Fruit fly (Drosophila melanogaster) whole organism, embryonic: ENCODE measurements around the gene CG16984.
A peak's percentile ranks its signal among the peaks of the same experiment; 100 is the strongest.

ENCODE experiments used
- Awh ChIP-seq: fragments of 200-800 bp; sonication (Bioruptor generic); IDR thresholded peaks from 2 replicates; pipeline ENCODE4, ENCODE4 v1.3.6; 2022; ENCODE audit warnings: missing biosample characterization, missing genetic modification characterization
- CG12104 ChIP-seq: fragments of 200-800 bp; sonication (Bioruptor generic); optimal IDR thresholded peaks from 3 replicates; lab custom pipeline; 2016; ENCODE audit warnings: missing biosample characterization, missing genetic modification characterization
- CG1233 ChIP-seq: fragments of 200-800 bp; sonication (Bioruptor generic); optimal IDR thresholded peaks from 4 replicates; lab custom pipeline; 2018; ENCODE audit warnings: missing biosample characterization, mild to moderate bottlenecking, missing genetic modification characterization
- CG15073 ChIP-seq: fragments of 200-800 bp; sonication (Bioruptor generic); optimal IDR thresholded peaks from 2 replicates; lab custom pipeline; 2016; ENCODE audit warnings: missing biosample characterization, missing genetic modification characterization
- CG15269 ChIP-seq: fragments of 200-800 bp; sonication (Bioruptor generic); optimal IDR thresholded peaks from 2 replicates; lab custom pipeline; 2018; ENCODE audit warnings: missing biosample characterization, mild to moderate bottlenecking, missing genetic modification characterization, moderate library complexity
- CG1529 ChIP-seq: fragments of 200-800 bp; sonication (Bioruptor generic); optimal IDR thresholded peaks from 3 replicates; lab custom pipeline; 2018; ENCODE audit warnings: missing biosample characterization, missing genetic modification characterization
- CG1602 ChIP-seq: fragments of 200-800 bp; sonication (Bioruptor generic); optimal IDR thresholded peaks from 3 replicates; lab custom pipeline; 2016; ENCODE audit warnings: missing biosample characterization, missing genetic modification characterization
- CG1603 ChIP-seq: fragments of 200-800 bp; sonication (Bioruptor generic); optimal IDR thresholded peaks from 2 replicates; lab custom pipeline; 2019; ENCODE audit warnings: missing biosample characterization, mild to moderate bottlenecking, missing genetic modification characterization, moderate library complexity
- CG16779 ChIP-seq: fragments of 200-800 bp; sonication (Bioruptor generic); IDR thresholded peaks from 2 replicates; pipeline ENCODE4 v1.3.6; 2022; ENCODE audit warnings: missing biosample characterization, missing genetic modification characterization
- CG16863 ChIP-seq: fragments of 200-800 bp; sonication (Bioruptor generic); optimal IDR thresholded peaks from 3 replicates; lab custom pipeline; 2016; ENCODE audit warnings: missing biosample characterization, missing genetic modification characterization
- CG17568 ChIP-seq: fragments of 200-800 bp; sonication (Bioruptor generic); optimal IDR thresholded peaks from 2 replicates; lab custom pipeline; 2018; ENCODE audit warnings: missing biosample characterization, mild to moderate bottlenecking, missing genetic modification characterization, moderate library complexity
- CG1792 ChIP-seq: fragments of 200-800 bp; sonication (Bioruptor generic); optimal IDR thresholded peaks from 2 replicates; lab custom pipeline; 2016; ENCODE audit warnings: missing biosample characterization, missing genetic modification characterization
- CG18262 ChIP-seq: fragments of 200-800 bp; optimal IDR thresholded peaks from 3 replicates; lab custom pipeline; 2019; ENCODE audit warnings: missing biosample characterization, mild to moderate bottlenecking, missing genetic modification characterization, moderate library complexity
- CG2116 ChIP-seq: fragments of 200-800 bp; sonication (Bioruptor generic); optimal IDR thresholded peaks from 3 replicates; lab custom pipeline; 2018; ENCODE audit warnings: missing biosample characterization, mild to moderate bottlenecking, missing genetic modification characterization
- CG2678 ChIP-seq: fragments of 200-800 bp; sonication (Bioruptor generic); optimal IDR thresholded peaks from 3 replicates; lab custom pipeline; 2019; ENCODE audit warnings: missing biosample characterization, mild to moderate bottlenecking, missing genetic modification characterization, moderate library complexity
- CG31365 ChIP-seq: fragments of 200-800 bp; sonication (Bioruptor generic); optimal IDR thresholded peaks from 2 replicates; lab custom pipeline; 2018; ENCODE audit warnings: missing biosample characterization, mild to moderate bottlenecking, missing genetic modification characterization
- CG5180 ChIP-seq: fragments of 200-800 bp; sonication (Bioruptor generic); optimal IDR thresholded peaks from 3 replicates; lab custom pipeline; 2017; ENCODE audit warnings: missing biosample characterization, missing genetic modification characterization, mild to moderate bottlenecking, moderate library complexity, missing genetic modification reagents
- CG6683 ChIP-seq: fragments of 200-800 bp; sonication (Bioruptor generic); optimal IDR thresholded peaks from 2 replicates; lab custom pipeline; 2017; ENCODE audit warnings: missing biosample characterization, mild to moderate bottlenecking, missing genetic modification characterization, missing genetic modification reagents
- CG6791 ChIP-seq: fragments of 200-800 bp; sonication (Bioruptor generic); IDR thresholded peaks from 3 replicates; pipeline ENCODE4 v1.3.6; 2022; ENCODE audit warnings: missing biosample characterization, missing genetic modification characterization; ENCODE audit not compliant: partially characterized antibody
- CG8281 ChIP-seq: fragments of 200-800 bp; sonication (Bioruptor generic); optimal IDR thresholded peaks from 2 replicates; lab custom pipeline; 2018; ENCODE audit warnings: missing biosample characterization, mild to moderate bottlenecking, missing genetic modification characterization, moderate library complexity
- CG9932 ChIP-seq: fragments of 200-800 bp; sonication (Bioruptor generic); IDR thresholded peaks from 2 replicates; pipeline ENCODE4 v1.3.6; 2022; ENCODE audit warnings: missing biosample characterization, missing genetic modification characterization
- D19A ChIP-seq: fragments of 200-800 bp; optimal IDR thresholded peaks from 3 replicates; lab custom pipeline; 2019; ENCODE audit warnings: missing biosample characterization, mild to moderate bottlenecking, missing genetic modification characterization, moderate library complexity
- H2.0 ChIP-seq: fragments of 200-800 bp; sonication (Bioruptor generic); IDR thresholded peaks from 2 replicates; pipeline ENCODE4 v1.3.6; 2022; ENCODE audit warnings: missing biosample characterization, missing genetic modification characterization
- HLHmδ ChIP-seq: fragments of 200-800 bp; sonication (Bioruptor generic); optimal IDR thresholded peaks from 2 replicates; lab custom pipeline; 2018; ENCODE audit warnings: missing biosample characterization, mild to moderate bottlenecking, missing genetic modification characterization, moderate library complexity
- Hand ChIP-seq: fragments of 200-800 bp; sonication (Bioruptor generic); optimal IDR thresholded peaks from 2 replicates; lab custom pipeline; 2017; ENCODE audit warnings: mild to moderate bottlenecking, missing biosample characterization, missing genetic modification reagents, missing genetic modification characterization
- HmgD ChIP-seq: fragments of 200-800 bp; sonication (Bioruptor generic); optimal IDR thresholded peaks from 3 replicates; lab custom pipeline; 2016; ENCODE audit warnings: missing biosample characterization, missing genetic modification characterization
- Hmr ChIP-seq: fragments of 200-800 bp; sonication (Bioruptor generic); optimal IDR thresholded peaks from 3 replicates; lab custom pipeline; 2017; ENCODE audit warnings: mild to moderate bottlenecking, missing biosample characterization, missing genetic modification reagents, missing genetic modification characterization
- Mes4 ChIP-seq: fragments of 200-800 bp; sonication (Bioruptor generic); optimal IDR thresholded peaks from 2 replicates; lab custom pipeline; 2016; ENCODE audit warnings: missing biosample characterization, missing genetic modification characterization
- Mrtf ChIP-seq: fragments of 200-800 bp; sonication (Bioruptor generic); IDR thresholded peaks from 3 replicates; pipeline ENCODE4 v1.3.6; 2022; ENCODE audit warnings: missing biosample characterization, missing genetic modification characterization
- NFAT ChIP-seq: fragments of 200-800 bp; sonication (Bioruptor generic); IDR thresholded peaks from 2 replicates; pipeline ENCODE4 v1.3.6; 2022; ENCODE audit warnings: missing biosample characterization, missing genetic modification characterization
- Nf-YC ChIP-seq: fragments of 200-800 bp; optimal IDR thresholded peaks from 3 replicates; lab custom pipeline; 2019; ENCODE audit warnings: missing biosample characterization, mild to moderate bottlenecking, missing genetic modification characterization, moderate library complexity
- Rx ChIP-seq: fragments of 200-800 bp; sonication (Bioruptor generic); IDR thresholded peaks from 2 replicates; pipeline ENCODE4 v1.3.6; 2022; ENCODE audit warnings: missing biosample characterization, missing genetic modification characterization
- Tbp ChIP-seq: fragments of >200 bp; optimal IDR thresholded peaks from 2 replicates; lab custom pipeline; 2018; ENCODE audit warnings: missing biosample characterization, missing genetic modification characterization
- Vsx1 ChIP-seq: fragments of 200-800 bp; sonication (Bioruptor generic); optimal IDR thresholded peaks from 2 replicates; lab custom pipeline; 2017; ENCODE audit warnings: missing biosample characterization, mild to moderate bottlenecking, missing genetic modification characterization, missing genetic modification reagents
- ara ChIP-seq: fragments of 200-800 bp; sonication (Bioruptor generic); IDR thresholded peaks from 2 replicates; pipeline ENCODE4 v1.3.6; 2022; ENCODE audit warnings: missing biosample characterization, missing genetic modification characterization
- bab2 ChIP-seq: fragments of 200-800 bp; sonication (Bioruptor generic); optimal IDR thresholded peaks from 2 replicates; lab custom pipeline; 2016; ENCODE audit warnings: missing biosample characterization, missing genetic modification characterization
- ci ChIP-seq: fragments of 200-800 bp; sonication (Bioruptor generic); IDR thresholded peaks from 3 replicates; pipeline ENCODE4 v1.3.6; 2022; ENCODE audit warnings: missing biosample characterization, missing genetic modification characterization
- crp ChIP-seq, 2 experiments: fragments of 200-800 bp; sonication (Bioruptor generic); optimal IDR thresholded peaks; 2 replicates in 1 of 2; 3 replicates in 1 of 2; lab custom pipeline; 2017; ENCODE audit warnings: missing biosample characterization in 2 of 2, missing genetic modification characterization in 2 of 2, mild to moderate bottlenecking in 1 of 2, moderate library complexity in 1 of 2
- grau ChIP-seq: fragments of 200-800 bp; optimal IDR thresholded peaks from 3 replicates; lab custom pipeline; 2019; ENCODE audit warnings: missing biosample characterization, mild to moderate bottlenecking, missing genetic modification characterization, moderate library complexity
- h ChIP-seq: fragments of >200 bp; optimal IDR thresholded peaks from 2 replicates; lab custom pipeline; 2017
- inv ChIP-seq: fragments of 200-800 bp; sonication (Bioruptor generic); IDR thresholded peaks from 2 replicates; pipeline ENCODE4 v1.3.6; 2022; ENCODE audit warnings: missing biosample characterization, missing genetic modification characterization; ENCODE audit not compliant: partially characterized antibody
- ken ChIP-seq: fragments of 200-800 bp; sonication (Bioruptor generic); IDR thresholded peaks from 3 replicates; pipeline ENCODE4 v1.3.6; 2022; ENCODE audit warnings: missing biosample characterization, missing genetic modification characterization
- nerfin-2 ChIP-seq: fragments of 200-800 bp; sonication (Bioruptor generic); IDR thresholded peaks from 2 replicates; pipeline ENCODE4 v1.3.6; 2022; ENCODE audit warnings: missing biosample characterization, missing genetic modification characterization; ENCODE audit not compliant: partially characterized antibody
- peb ChIP-seq: fragments of 200-800 bp; sonication (Bioruptor generic); IDR thresholded peaks from 2 replicates; pipeline ENCODE4 v1.3.6; 2022; ENCODE audit warnings: missing biosample characterization, missing genetic modification characterization
- phol ChIP-seq: fragments of 200-800 bp; sonication (Bioruptor generic); optimal IDR thresholded peaks from 3 replicates; lab custom pipeline; 2018; ENCODE audit warnings: missing biosample characterization, mild to moderate bottlenecking, missing genetic modification characterization, moderate library complexity
- pita ChIP-seq: fragments of 200-800 bp; sonication (Bioruptor generic); optimal IDR thresholded peaks from 2 replicates; lab custom pipeline; 2017; ENCODE audit warnings: missing biosample characterization, mild to moderate bottlenecking, missing genetic modification characterization
- stwl ChIP-seq: fragments of 200-800 bp; sonication (Bioruptor generic); optimal IDR thresholded peaks from 3 replicates; lab custom pipeline; 2018; ENCODE audit warnings: missing biosample characterization, mild to moderate bottlenecking, missing genetic modification characterization, moderate library complexity
- tup ChIP-seq: fragments of 200-800 bp; sonication (Bioruptor generic); optimal IDR thresholded peaks from 2 replicates; lab custom pipeline; 2016; ENCODE audit warnings: missing biosample characterization, mild to moderate bottlenecking, missing genetic modification characterization, moderate library complexity
- zen2 ChIP-seq: fragments of 200-800 bp; sonication (Bioruptor generic); IDR thresholded peaks from 3 replicates; pipeline ENCODE4 v1.3.6; 2022; ENCODE audit warnings: missing biosample characterization, missing genetic modification characterization; ENCODE audit not compliant: partially characterized antibody

The CG16984 gene

dm6 chr3L:2582753-2583536, 12.6 kb upstream of the CG16984 start (continued):
- TF ChIP-seq CG16863 (GFP tag; lab: Kevin White, UChicago) (peak; percentile 78), ci (GFP tag; lab: Robert Waterston, UW) (peak; percentile 95), ara (GFP tag; lab: Robert Waterston, UW) (peak; percentile 93), nerfin-2 (no peak), CG12104 (GFP tag; lab: Kevin White, UChicago) (peak; percentile 62), tup (peak; percentile 51), grau (tag; lab: Kevin White, UChicago) (peak; percentile 75), CG1792 (GFP tag; lab: Kevin White, UChicago) (peak; percentile 43), Nf-YC (tag; lab: Kevin White, UChicago) (peak; percentile 24), CG1603 (tag; lab: Kevin White, UChicago) (peak; percentile 84), CG15073 (GFP tag; lab: Kevin White, UChicago) (peak; percentile 2), Mes4 (GFP tag; lab: Kevin White, UChicago) (peak; percentile 74), peb (peak; percentile 81), CG31365 (tag; lab: Kevin White, UChicago) (peak; percentile 39), CG2678 (tag; lab: Kevin White, UChicago) (peak; percentile 86), HmgD (GFP tag; lab: Kevin White, UChicago) (no peak), CG5180 (peak; percentile 77), CG1602 (GFP tag; lab: Kevin White, UChicago) (peak; percentile 67), Hand (GFP tag; lab: Kevin White, UChicago) (peak; percentile 14), HLHmδ (no peak), CG8281 (tag; lab: Kevin White, UChicago) (peak; percentile 74), CG15269 (tag; lab: Kevin White, UChicago) (peak; percentile 80), CG2116 (GFP tag; lab: Kevin White, UChicago) (peak; percentile 13), crp (GFP tag; optimal IDR thresholded peaks at IDR 0.05; lab: Kevin White, UChicago) (peak in 1 of 2 experiments; percentile 22), CG16779 (no peak), h (no peak), bab2 (GFP tag; lab: Kevin White, UChicago) (peak; percentile 87), Hmr (GFP tag; lab: Kevin White, UChicago) (peak; percentile 6), CG18262 (tag; lab: Kevin White, UChicago) (peak; percentile 89), pita (GFP tag; lab: Kevin White, UChicago) (no peak), stwl (tag; lab: Kevin White, UChicago) (peak; percentile 2), ken (GFP tag; lab: Robert Waterston, UW) (peak; percentile 91), NFAT (GFP tag; lab: Robert Waterston, UW) (no peak), CG6791 (no peak), CG6683 (GFP tag; lab: Kevin White, UChicago) (peak; percentile 11), CG1233 (GFP tag; lab: Kevin White, UChicago) (peak; percentile 75), Mrtf (GFP tag; lab: Robert Waterston, UW) (peak; percentile 81), Awh (peak; percentile 92), phol (peak; percentile 90), Tbp (GFP tag; lab: Kevin White, UChicago) (no peak), CG17568 (GFP tag; lab: Kevin White, UChicago) (peak; percentile 57), Vsx1 (GFP tag; lab: Kevin White, UChicago) (peak; percentile 28), zen2 (no peak), CG9932 (GFP tag; lab: Robert Waterston, UW) (no peak), D19A (tag; lab: Kevin White, UChicago) (peak; percentile 87), CG1529 (peak; percentile 84), Rx (GFP tag; lab: Robert Waterston, UW) (peak; percentile 87), inv (no peak), H2.0 (GFP tag; lab: Robert Waterston, UW) (peak; percentile 64)
